Comparison of ENCODE assay signal across 4 fruit fly cellular contexts in genomic region chr3R:22411879-22412587, dm6.
TF ChIP-seq lines count a peak whose summit lies in the region.

No protein-coding gene starts in this region.

- TF ChIP-seq CTCF in whole organism, embryonic (GFP tag; optimal IDR thresholded peaks at IDR 0.05; lab: Kevin White, UChicago) = no peak

TF ChIP-seq in whole organism, adult, 20 proteins besides CTCF, POLR2A, EP300 and RAD21:
- TF ChIP-seq cic (GFP tag; optimal IDR thresholded peaks at IDR 0.05; lab: Kevin White, UChicago) (peak; percentile 55), Mnt (GFP tag; optimal IDR thresholded peaks at IDR 0.05; lab: Kevin White, UChicago) (peak; percentile 20), Hr96 (GFP tag; optimal IDR thresholded peaks at IDR 0.05; lab: Kevin White, UChicago) (peak; percentile 12), CG7045 (GFP tag; optimal IDR thresholded peaks at IDR 0.05; lab: Kevin White, UChicago) (no peak), CG11617 (GFP tag; optimal IDR thresholded peaks at IDR 0.05; lab: Kevin White, UChicago) (no peak), kay (GFP tag; lab: Kevin White, UChicago; ENCODE audit: borderline replicate concordance) (peak; percentile 14), CG12768 (GFP tag; optimal IDR thresholded peaks at IDR 0.05; lab: Kevin White, UChicago) (peak; percentile 7), pad (GFP tag; optimal IDR thresholded peaks at IDR 0.05; lab: Kevin White, UChicago) (no peak)
TF ChIP-seq in whole organism, adult: peak in this region for 5.

TF ChIP-seq in whole organism, embryonic, 481 proteins besides CTCF, POLR2A, EP300 and RAD21 (continues in another document):
- TF ChIP-seq CG3281 (GFP tag; optimal IDR thresholded peaks at IDR 0.05; lab: Kevin White, UChicago) = peak; percentile 31
- peak; percentile 5 for TF ChIP-seq kni (GFP tag; optimal IDR thresholded peaks at IDR 0.05; lab: Kevin White, UChicago)
- no peak for TF ChIP-seq CG17328 (GFP tag; IDR thresholded peaks at IDR 0.05; lab: Robert Waterston, UW)
- peak; percentile 48 for TF ChIP-seq CG18599 (GFP tag; optimal IDR thresholded peaks at IDR 0.05; lab: Kevin White, UChicago)
- TF ChIP-seq sens (GFP tag; lab: Kevin White, UChicago) = peak; percentile 72
- TF ChIP-seq Ravus (GFP tag; IDR thresholded peaks at IDR 0.05; lab: Robert Waterston, UW) = no peak
- TF ChIP-seq PHDP (tag; optimal IDR thresholded peaks at IDR 0.05; lab: Kevin White, UChicago) = peak; percentile 6
- TF ChIP-seq lab (GFP tag; optimal IDR thresholded peaks at IDR 0.05; lab: Kevin White, UChicago) = peak; percentile 50
- TF ChIP-seq mirr (GFP tag; optimal IDR thresholded peaks at IDR 0.05; lab: Kevin White, UChicago) = peak; percentile 91
- peak; percentile 58 for TF ChIP-seq grn (GFP tag; optimal IDR thresholded peaks at IDR 0.05; lab: Kevin White, UChicago)
- 0 out of 2 replicates have a peak, but pooled peaks have one; percentile 8 for TF ChIP-seq Atf6 (GFP tag; IDR thresholded peaks at IDR 0.05; lab: Robert Waterston, UW)
- TF ChIP-seq chinmo (GFP tag; IDR thresholded peaks at IDR 0.05; lab: Robert Waterston, UW; ENCODE audit: partially characterized antibody) = peak; percentile 52; the same call in 1 of the 4 replicates
- peak; percentile 77 for TF ChIP-seq cg (GFP tag; optimal IDR thresholded peaks at IDR 0.05; lab: Kevin White, UChicago)
- TF ChIP-seq Fer1 (GFP tag; optimal IDR thresholded peaks at IDR 0.05; lab: Kevin White, UChicago) = peak; percentile 35
- peak; percentile 88 for TF ChIP-seq pfk (GFP tag; optimal IDR thresholded peaks at IDR 0.05; lab: Kevin White, UChicago)
- peak; percentile 91 for TF ChIP-seq exex (tag; optimal IDR thresholded peaks at IDR 0.05; lab: Kevin White, UChicago)
- TF ChIP-seq CG8290 (GFP tag; optimal IDR thresholded peaks at IDR 0.05; lab: Kevin White, UChicago) = no peak
- no peak for TF ChIP-seq CG8290 (tag; optimal IDR thresholded peaks at IDR 0.05; lab: Kevin White, UChicago)
- peak; percentile 45 for TF ChIP-seq CG10543 (GFP tag; optimal IDR thresholded peaks at IDR 0.05; lab: Kevin White, UChicago)
- no peak for TF ChIP-seq crc (GFP tag; optimal IDR thresholded peaks at IDR 0.05; lab: Kevin White, UChicago)
- TF ChIP-seq CG4854 (GFP tag; optimal IDR thresholded peaks at IDR 0.05; lab: Kevin White, UChicago) = peak; percentile 1
- TF ChIP-seq CG15479 (GFP tag; optimal IDR thresholded peaks at IDR 0.05; lab: Kevin White, UChicago) = peak; percentile 15
- TF ChIP-seq bigmax (GFP tag; optimal IDR thresholded peaks at IDR 0.05; lab: Kevin White, UChicago) = peak; percentile 25
- no peak for TF ChIP-seq ems (GFP tag; optimal IDR thresholded peaks at IDR 0.05; lab: Kevin White, UChicago)
- TF ChIP-seq CG9932 (GFP tag; IDR thresholded peaks at IDR 0.05; lab: Robert Waterston, UW) = peak; percentile 19; the same call in 1 of the 2 replicates
- TF ChIP-seq ftz-f1 (GFP tag; optimal IDR thresholded peaks at IDR 0.05; lab: Kevin White, UChicago) = peak; percentile 87
- no peak for TF ChIP-seq CG6683 (GFP tag; optimal IDR thresholded peaks at IDR 0.05; lab: Kevin White, UChicago)

TF ChIP-seq in whole organism, prepupa, 60 proteins besides CTCF, POLR2A, EP300 and RAD21:
- no peak for TF ChIP-seq CG6792 (GFP tag; optimal IDR thresholded peaks at IDR 0.05; lab: Kevin White, UChicago)
- no peak for TF ChIP-seq lz (GFP tag; optimal IDR thresholded peaks at IDR 0.05; lab: Kevin White, UChicago)
- no peak for TF ChIP-seq CG6163 (GFP tag; IDR thresholded peaks at IDR 0.05; lab: Robert Waterston, UW)
- peak; percentile 27 for TF ChIP-seq vri (GFP tag; optimal IDR thresholded peaks at IDR 0.05; lab: Kevin White, UChicago)
- TF ChIP-seq CG15336 (GFP tag; IDR thresholded peaks at IDR 0.05; lab: Robert Waterston, UW) = no peak
- TF ChIP-seq svp (GFP tag; lab: Kevin White, UChicago) = peak; percentile 73
- no peak for TF ChIP-seq CG6854 (GFP tag; optimal IDR thresholded peaks at IDR 0.05; lab: Kevin White, UChicago)
- no peak for TF ChIP-seq esn (GFP tag; optimal IDR thresholded peaks at IDR 0.05; lab: Kevin White, UChicago)
- TF ChIP-seq CG11762 (GFP tag; optimal IDR thresholded peaks at IDR 0.05; lab: Kevin White, UChicago; ENCODE audit: insufficient read depth) = no peak
- peak; percentile 27 for TF ChIP-seq Eip78C (GFP tag; lab: Kevin White, UChicago)
- TF ChIP-seq CG10669 (GFP tag; optimal IDR thresholded peaks at IDR 0.05; lab: Kevin White, UChicago) = no peak
- TF ChIP-seq CG11902 (GFP tag; optimal IDR thresholded peaks at IDR 0.05; lab: Kevin White, UChicago) = no peak
- no peak for TF ChIP-seq Ets21C (GFP tag; optimal IDR thresholded peaks at IDR 0.05; lab: Kevin White, UChicago)
- no peak for TF ChIP-seq CG8119 (GFP tag; IDR thresholded peaks at IDR 0.05; lab: Robert Waterston, UW)
- TF ChIP-seq fkh (GFP tag; optimal IDR thresholded peaks at IDR 0.05; lab: Kevin White, UChicago) = peak; percentile 86
- no peak for TF ChIP-seq Ets96B (tag; optimal IDR thresholded peaks at IDR 0.05; lab: Kevin White, UChicago)
- no peak for TF ChIP-seq Sox102F (GFP tag; optimal IDR thresholded peaks at IDR 0.05; lab: Kevin White, UChicago)
- TF ChIP-seq achi (GFP tag; optimal IDR thresholded peaks at IDR 0.05; lab: Kevin White, UChicago) = no peak
- TF ChIP-seq pdm3 (GFP tag; optimal IDR thresholded peaks at IDR 0.05; lab: Kevin White, UChicago) = no peak
- no peak for TF ChIP-seq Eip75B (GFP tag; optimal IDR thresholded peaks at IDR 0.05; lab: Kevin White, UChicago)
- no peak for TF ChIP-seq CG32006 (GFP tag; optimal IDR thresholded peaks at IDR 0.05; lab: Kevin White, UChicago)
- TF ChIP-seq Gug (GFP tag; IDR thresholded peaks at IDR 0.05; lab: Robert Waterston, UW) = no peak

TF ChIP-seq in whole organism, wandering third instar larva, 38 proteins besides CTCF, POLR2A, EP300 and RAD21:
- no peak for TF ChIP-seq dl (GFP tag; optimal IDR thresholded peaks at IDR 0.05; lab: Kevin White, UChicago; ENCODE audit: insufficient read depth in 1 of 2, partially characterized antibody in 2 of 2)
- peak; percentile 49 for TF ChIP-seq br (GFP tag; optimal IDR thresholded peaks at IDR 0.05; lab: Kevin White, UChicago)
- peak; percentile 91 for TF ChIP-seq Hr83 (GFP tag; optimal IDR thresholded peaks at IDR 0.05; lab: Kevin White, UChicago; ENCODE audit: poor library complexity, severe bottlenecking)
- peak; percentile 59 for TF ChIP-seq rgr (GFP tag; optimal IDR thresholded peaks at IDR 0.05; lab: Kevin White, UChicago)
- TF ChIP-seq OdsH (GFP tag; optimal IDR thresholded peaks at IDR 0.05; lab: Kevin White, UChicago) = peak; percentile 59
- peak; percentile 57 for TF ChIP-seq h (GFP tag; optimal IDR thresholded peaks at IDR 0.05; lab: Kevin White, UChicago)
- TF ChIP-seq Mio (GFP tag; optimal IDR thresholded peaks at IDR 0.05; lab: Kevin White, UChicago) = no peak
- TF ChIP-seq Sp1 (GFP tag; optimal IDR thresholded peaks at IDR 0.05; lab: Kevin White, UChicago) = peak; percentile 34
- no peak for TF ChIP-seq Rel (GFP tag; optimal IDR thresholded peaks at IDR 0.05; lab: Kevin White, UChicago)
- TF ChIP-seq Rel (tag; optimal IDR thresholded peaks at IDR 0.05; lab: Kevin White, UChicago) = peak; percentile 33
- no peak for TF ChIP-seq brk (GFP tag; optimal IDR thresholded peaks at IDR 0.05; lab: Kevin White, UChicago)
- TF ChIP-seq psq (GFP tag; optimal IDR thresholded peaks at IDR 0.05; lab: Kevin White, UChicago) = no peak
- TF ChIP-seq fru (GFP tag; optimal IDR thresholded peaks at IDR 0.05; lab: Kevin White, UChicago) = peak; percentile 43
- TF ChIP-seq Myc (optimal IDR thresholded peaks at IDR 0.05; lab: Kevin White, UChicago) = no peak
- TF ChIP-seq Jra (GFP tag; optimal IDR thresholded peaks at IDR 0.05; lab: Kevin White, UChicago) = no peak
- TF ChIP-seq GATAd (GFP tag; optimal IDR thresholded peaks at IDR 0.05; lab: Kevin White, UChicago) = no peak
- TF ChIP-seq jim (GFP tag; optimal IDR thresholded peaks at IDR 0.05; lab: Kevin White, UChicago) = no peak
- no peak for TF ChIP-seq pan (optimal IDR thresholded peaks at IDR 0.05; lab: Kevin White, UChicago)
- TF ChIP-seq ey (GFP tag; optimal IDR thresholded peaks at IDR 0.05; lab: Kevin White, UChicago) = no peak
- TF ChIP-seq sv (GFP tag; optimal IDR thresholded peaks at IDR 0.05; lab: Kevin White, UChicago) = no peak
- TF ChIP-seq Dif (GFP tag; optimal IDR thresholded peaks at IDR 0.05; lab: Kevin White, UChicago; ENCODE audit: partially characterized antibody) = no peak
- TF ChIP-seq Abd-B (GFP tag; optimal IDR thresholded peaks at IDR 0.05; lab: Kevin White, UChicago) = no peak
- no peak for TF ChIP-seq dmrt93B (GFP tag; optimal IDR thresholded peaks at IDR 0.05; lab: Kevin White, UChicago)
- TF ChIP-seq foxo (GFP tag; optimal IDR thresholded peaks at IDR 0.05; lab: Kevin White, UChicago) = peak in 1 of 2 experiments; percentile 12
- TF ChIP-seq CG9705 (GFP tag; optimal IDR thresholded peaks at IDR 0.05; lab: Kevin White, UChicago) = no peak
- TF ChIP-seq woc (GFP tag; optimal IDR thresholded peaks at IDR 0.05; lab: Kevin White, UChicago) = no peak
- TF ChIP-seq Vsx2 (GFP tag; optimal IDR thresholded peaks at IDR 0.05; lab: Kevin White, UChicago; ENCODE audit: partially characterized antibody) = no peak
- no peak for TF ChIP-seq N (GFP tag; optimal IDR thresholded peaks at IDR 0.05; lab: Kevin White, UChicago)
- no peak for TF ChIP-seq lola (GFP tag; optimal IDR thresholded peaks at IDR 0.05; lab: Kevin White, UChicago)
- peak; percentile 58 for TF ChIP-seq Hnf4 (GFP tag; optimal IDR thresholded peaks at IDR 0.05; lab: Kevin White, UChicago)
- TF ChIP-seq sage (GFP tag; optimal IDR thresholded peaks at IDR 0.05; lab: Kevin White, UChicago) = peak; percentile 23
